Fruit fly (Drosophila melanogaster): ENCODE data around the gene CG4914.

dm6 chr3L:14641969-14642485 is 35.9 kb downstream of the CG4914 start:
- TF ChIP-seq usp (GFP tag; optimal IDR thresholded peaks at IDR 0.05), result no peak
- TF ChIP-seq Dll (optimal IDR thresholded peaks at IDR 0.05), result no peak
- TF ChIP-seq psq (optimal IDR thresholded peaks at IDR 0.05), result no peak
- no peak for TF ChIP-seq pan (optimal IDR thresholded peaks at IDR 0.05)

Data from whole organism.